Worm (Caenorhabditis elegans): ENCODE results near the gene Y57G11B.5.
A peak's percentile ranks its signal among the peaks of the same experiment; 100 is the strongest.

The Y57G11B.5 gene

DNA sequence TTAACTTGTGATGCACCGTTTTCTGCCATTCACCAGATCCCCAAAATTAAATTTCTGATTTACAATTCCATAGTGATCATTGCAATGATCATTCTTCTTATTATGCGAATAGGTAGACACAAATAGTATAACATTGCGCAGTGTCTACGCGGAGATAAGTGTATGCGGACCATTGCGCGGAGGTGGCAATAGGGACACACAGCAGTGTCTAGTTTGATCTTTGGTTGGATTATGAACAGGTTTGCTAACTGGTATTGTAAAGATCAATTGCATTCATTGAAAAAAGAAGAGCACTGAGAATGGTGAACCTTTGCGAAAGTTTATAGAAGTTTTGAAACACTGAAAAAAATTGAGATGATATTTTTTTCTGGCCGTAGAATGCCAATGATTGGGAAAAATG lies 24.7 kb downstream of the Y57G11B.5 start:
- TF ChIP-seq tbx-8 (GFP tag; optimal IDR thresholded peaks at IDR 0.05): no peak
- no peak for TF ChIP-seq snpc-4 (tag; optimal IDR thresholded peaks at IDR 0.05)
- no peak for TF ChIP-seq blmp-1 (tag; optimal IDR thresholded peaks at IDR 0.05)
- no peak for TF ChIP-seq unc-62 (GFP tag; optimal IDR thresholded peaks at IDR 0.05)
- no peak for TF ChIP-seq pha-4 (tag; optimal IDR thresholded peaks at IDR 0.05)
- TF ChIP-seq lsy-2 (tag; optimal IDR thresholded peaks at IDR 0.05): no peak
- TF ChIP-seq bed-3 (GFP tag; optimal IDR thresholded peaks at IDR 0.05): no peak
- TF ChIP-seq drap-1 (GFP tag; optimal IDR thresholded peaks at IDR 0.05): no peak
- TF ChIP-seq nhr-237 (tag; optimal IDR thresholded peaks at IDR 0.05): no peak
- TF ChIP-seq nhr-2 (tag; optimal IDR thresholded peaks at IDR 0.05): no peak
- no peak for TF ChIP-seq cnd-1 (tag; optimal IDR thresholded peaks at IDR 0.05)
- TF ChIP-seq ham-2 (GFP tag; optimal IDR thresholded peaks at IDR 0.05): no peak
- no peak for TF ChIP-seq mab-5 (tag; optimal IDR thresholded peaks at IDR 0.05)
- no peak for TF ChIP-seq elt-3 (tag; optimal IDR thresholded peaks at IDR 0.05)
- TF ChIP-seq elt-1 (tag; optimal IDR thresholded peaks at IDR 0.05; ENCODE audit: borderline replicate concordance, insufficient read depth): no peak

DNA sequence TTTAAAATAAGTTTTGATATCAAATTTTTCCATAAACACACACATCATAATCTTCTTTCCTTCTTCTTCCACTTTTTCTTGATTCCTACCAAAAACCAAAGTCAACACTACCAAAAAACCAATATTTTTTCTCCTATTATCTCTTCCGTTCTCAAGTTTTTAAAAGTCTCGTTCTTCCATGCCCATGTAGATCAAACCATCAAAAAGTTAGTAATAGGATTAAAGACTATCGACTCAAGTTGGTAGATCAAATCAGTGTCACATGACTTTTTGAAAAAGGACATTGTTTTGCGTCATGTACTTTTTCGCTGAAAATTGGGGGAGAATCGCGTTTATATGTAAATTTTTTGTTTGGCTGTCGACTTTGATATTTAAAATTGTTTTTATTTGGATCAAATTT lies 28.4 kb downstream of the Y57G11B.5 start:
- TF ChIP-seq zip-8 (tag; optimal IDR thresholded peaks at IDR 0.05): no peak
- TF ChIP-seq ceh-39 (tag; optimal IDR thresholded peaks at IDR 0.05): no peak
- no peak for TF ChIP-seq unc-39 (tag; optimal IDR thresholded peaks at IDR 0.05)
- TF ChIP-seq mab-5 (tag; optimal IDR thresholded peaks at IDR 0.05): no peak
- TF ChIP-seq bed-3 (GFP tag; optimal IDR thresholded peaks at IDR 0.05): no peak
- no peak for TF ChIP-seq flh-1 (GFP tag; optimal IDR thresholded peaks at IDR 0.05)

DNA sequence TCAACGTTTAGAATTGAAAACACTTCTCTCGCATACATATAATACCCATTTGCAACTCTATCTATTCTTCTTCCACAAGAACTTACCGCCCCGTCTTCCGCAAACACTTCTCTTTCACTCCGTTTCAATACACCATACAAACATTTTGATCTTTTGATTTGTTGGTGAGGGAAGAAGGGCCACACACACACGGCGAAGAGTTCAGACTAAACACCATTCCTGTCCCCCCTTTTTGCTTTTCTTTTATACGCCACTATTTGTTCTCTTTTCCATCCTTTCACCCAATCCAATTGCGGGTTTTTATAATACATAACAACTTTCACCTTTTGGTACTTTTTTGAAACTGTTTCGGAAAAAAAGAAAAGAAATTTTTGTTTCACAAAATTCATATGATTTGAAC lies 30.5 kb downstream of the Y57G11B.5 start:
- no peak for TF ChIP-seq ceh-39 (tag; optimal IDR thresholded peaks at IDR 0.05)
- peak; percentile 74 for TF ChIP-seq pha-4 (tag; optimal IDR thresholded peaks at IDR 0.05)
- TF ChIP-seq blmp-1 (tag; optimal IDR thresholded peaks at IDR 0.05): peak; percentile 48
- peak; percentile 9 for TF ChIP-seq nhr-237 (tag; optimal IDR thresholded peaks at IDR 0.05)
- peak; percentile 9 for TF ChIP-seq lsy-2 (tag; optimal IDR thresholded peaks at IDR 0.05)
- TF ChIP-seq mep-1 (tag; optimal IDR thresholded peaks at IDR 0.05): peak; percentile 13

DNA sequence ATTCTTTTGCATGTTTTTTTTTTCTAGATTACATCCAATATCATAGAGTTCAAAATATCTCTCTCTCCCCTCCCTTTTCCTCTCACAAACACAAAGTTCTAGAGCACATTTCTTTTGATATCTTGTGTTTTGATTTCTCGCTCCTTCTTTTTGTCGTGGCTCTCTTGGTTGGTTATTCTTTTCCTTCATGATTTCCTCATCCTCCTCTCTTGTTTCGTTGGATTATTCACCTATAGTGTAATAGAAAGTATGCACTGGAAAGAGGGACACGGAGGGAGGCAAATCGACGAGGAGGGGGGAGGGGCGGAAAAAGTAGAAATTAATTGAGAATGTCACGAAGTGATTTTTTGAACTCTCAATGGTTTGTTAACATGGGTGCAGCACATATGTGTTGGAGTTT lies 31.9 kb downstream of the Y57G11B.5 start:
- TF ChIP-seq sem-2 (GFP tag; optimal IDR thresholded peaks at IDR 0.05): no peak
- TF ChIP-seq nhr-12 (tag; optimal IDR thresholded peaks at IDR 0.05): no peak
- no peak for TF ChIP-seq elt-3 (tag; optimal IDR thresholded peaks at IDR 0.05)
- TF ChIP-seq mls-2 (tag; optimal IDR thresholded peaks at IDR 0.05): no peak
- no peak for TF ChIP-seq sptf-1 (tag; optimal IDR thresholded peaks at IDR 0.05)
- TF ChIP-seq unc-62 (GFP tag; optimal IDR thresholded peaks at IDR 0.05): peak; percentile 41
- TF ChIP-seq lin-13 (tag; optimal IDR thresholded peaks at IDR 0.05): no peak
- no peak for TF ChIP-seq blmp-1 (tag; optimal IDR thresholded peaks at IDR 0.05)
- TF ChIP-seq M03D4.4 (tag; optimal IDR thresholded peaks at IDR 0.05): no peak
- TF ChIP-seq ceh-39 (tag; optimal IDR thresholded peaks at IDR 0.05): no peak
- no peak for TF ChIP-seq ceh-83 (GFP tag; optimal IDR thresholded peaks at IDR 0.05)
- TF ChIP-seq unc-120 (tag; optimal IDR thresholded peaks at IDR 0.05; ENCODE audit: poor library complexity, severe bottlenecking): peak; percentile 53

DNA sequence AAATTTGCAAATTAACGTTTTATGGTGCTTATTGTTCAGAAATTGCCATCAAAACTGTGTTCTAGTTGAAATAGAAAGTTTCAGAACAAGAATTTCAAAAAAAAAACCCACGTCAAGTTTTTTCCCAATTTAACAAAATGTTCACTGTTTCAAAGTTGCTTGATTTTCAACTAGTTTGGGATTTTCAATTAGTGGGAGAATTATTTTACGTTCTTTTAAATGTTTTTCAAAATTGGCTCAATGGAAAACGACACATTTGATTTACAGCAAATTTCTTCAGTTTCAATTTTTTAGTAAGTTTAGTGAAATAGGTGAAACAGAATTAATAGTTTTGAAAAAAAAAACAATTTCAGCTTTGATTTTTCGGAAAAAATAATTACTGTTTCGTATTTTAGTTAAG lies 34.0 kb downstream of the Y57G11B.5 start:
- TF ChIP-seq ces-1 (GFP tag; optimal IDR thresholded peaks at IDR 0.05) (no peak), sptf-1 (tag; optimal IDR thresholded peaks at IDR 0.05) (no peak), nhr-28 (tag; optimal IDR thresholded peaks at IDR 0.05) (no peak), pha-4 (tag; optimal IDR thresholded peaks at IDR 0.05) (no peak), cnd-1 (tag; optimal IDR thresholded peaks at IDR 0.05) (no peak), elt-1 (tag; optimal IDR thresholded peaks at IDR 0.05; ENCODE audit: borderline replicate concordance, insufficient read depth) (no peak)

DNA sequence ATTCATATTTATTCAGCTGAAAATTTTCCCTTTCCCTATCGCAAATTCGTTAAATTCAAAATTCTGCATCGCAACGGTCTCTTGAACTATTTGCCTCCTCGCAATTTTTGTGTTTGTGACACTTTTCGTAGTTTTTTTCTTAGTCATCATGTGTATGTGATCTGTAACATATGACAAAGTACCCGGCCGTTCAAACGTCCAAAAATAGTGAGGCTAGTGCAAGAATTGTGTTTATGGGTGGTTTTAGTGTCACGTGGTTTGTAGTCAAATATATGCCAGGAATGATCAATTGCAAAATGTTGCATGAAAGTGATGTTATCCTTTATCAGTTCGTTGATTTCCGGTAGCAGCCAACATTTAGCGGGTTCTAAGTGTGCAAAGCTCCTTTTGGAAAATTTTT lies 35.2 kb downstream of the Y57G11B.5 start:
- TF ChIP-seq mep-1 (tag; optimal IDR thresholded peaks at IDR 0.05) (no peak), nhr-12 (tag; optimal IDR thresholded peaks at IDR 0.05) (no peak), elt-1 (tag; optimal IDR thresholded peaks at IDR 0.05; ENCODE audit: borderline replicate concordance, insufficient read depth) (no peak), nhr-237 (tag; optimal IDR thresholded peaks at IDR 0.05) (no peak), elt-3 (tag; optimal IDR thresholded peaks at IDR 0.05) (no peak), blmp-1 (tag; optimal IDR thresholded peaks at IDR 0.05) (no peak), sem-2 (GFP tag; optimal IDR thresholded peaks at IDR 0.05) (no peak)

Measured in whole organism, mixed stage, embryonic.